Fruit fly (Drosophila melanogaster) whole organism, embryonic: ENCODE measurements around the gene PolD2.

ENCODE experiments used
- B-H2 ChIP-seq: fragments of 200-800 bp; sonication (Bioruptor generic); optimal IDR thresholded peaks from 2 replicates; lab custom pipeline; 2018; ENCODE audit warnings: missing biosample characterization, mild to moderate bottlenecking, missing genetic modification characterization
- Bgb ChIP-seq: fragments of 200-800 bp; sonication (Bioruptor generic); IDR thresholded peaks from 2 replicates; pipeline ENCODE4 v1.3.6; 2022; ENCODE audit warnings: missing biosample characterization, missing genetic modification characterization; ENCODE audit not compliant: partially characterized antibody
- BtbVII ChIP-seq: fragments of 200-800 bp; sonication (Bioruptor generic); optimal IDR thresholded peaks from 3 replicates; lab custom pipeline; 2017; ENCODE audit warnings: missing biosample characterization, mild to moderate bottlenecking, missing genetic modification characterization
- CG10209 ChIP-seq: fragments of 200-800 bp; sonication (Bioruptor generic); optimal IDR thresholded peaks from 3 replicates; lab custom pipeline; 2017; ENCODE audit warnings: missing biosample characterization, mild to moderate bottlenecking, missing genetic modification characterization, missing genetic modification reagents
- CG10321 ChIP-seq: fragments of 200-800 bp; sonication (Bioruptor generic); IDR thresholded peaks from 2 replicates; pipeline ENCODE4 v1.3.6; 2022; ENCODE audit warnings: missing biosample characterization, missing genetic modification characterization
- CG12236 ChIP-seq: fragments of 200-800 bp; sonication (Bioruptor generic); optimal IDR thresholded peaks from 2 replicates; lab custom pipeline; 2016; ENCODE audit warnings: missing biosample characterization, missing genetic modification characterization
- CG15514 ChIP-seq: fragments of 200-800 bp; sonication (Bioruptor generic); optimal IDR thresholded peaks from 3 replicates; lab custom pipeline; 2017; ENCODE audit warnings: missing biosample characterization, missing genetic modification characterization, mild to moderate bottlenecking, moderate library complexity, missing genetic modification reagents
- CG17328 ChIP-seq: fragments of 200-800 bp; sonication (Bioruptor generic); IDR thresholded peaks from 2 replicates; pipeline ENCODE4 v1.3.6; 2022; ENCODE audit warnings: missing biosample characterization, missing genetic modification characterization
- CG34224 ChIP-seq: fragments of 200-800 bp; sonication (Bioruptor generic); IDR thresholded peaks from 3 replicates; pipeline ENCODE4 v1.3.6; 2022; ENCODE audit warnings: missing biosample characterization, missing genetic modification characterization; ENCODE audit not compliant: partially characterized antibody
- CG3995 ChIP-seq: fragments of 200-800 bp; sonication (Bioruptor generic); optimal IDR thresholded peaks from 3 replicates; lab custom pipeline; 2016; ENCODE audit warnings: missing biosample characterization, missing genetic modification characterization
- CG8290 ChIP-seq, 3 experiments: fragments of 200-800 bp; sonication (Bioruptor generic); optimal IDR thresholded peaks; 2 replicates each; lab custom pipeline; 2016 to 2019; ENCODE audit warnings: missing biosample characterization in 3 of 3, missing genetic modification characterization in 3 of 3, mild to moderate bottlenecking in 2 of 3, moderate library complexity in 1 of 3
- CG9215 ChIP-seq: fragments of 200-800 bp; sonication (Bioruptor generic); IDR thresholded peaks from 2 replicates; pipeline ENCODE4 v1.3.6; 2022; ENCODE audit warnings: missing biosample characterization, missing genetic modification characterization
- Deaf1 ChIP-seq: fragments of 200-800 bp; optimal IDR thresholded peaks from 3 replicates; lab custom pipeline; 2019; ENCODE audit warnings: missing biosample characterization, mild to moderate bottlenecking, missing genetic modification characterization, moderate library complexity
- Dll ChIP-seq: fragments of 200-800 bp; sonication (Bioruptor generic); IDR thresholded peaks from 4 replicates; pipeline ENCODE4 v1.3.6; 2022; ENCODE audit warnings: missing biosample characterization, missing genetic modification characterization; ENCODE audit not compliant: partially characterized antibody
- E2f2 ChIP-seq: fragments of 200-800 bp; sonication (Bioruptor generic); IDR thresholded peaks from 2 replicates; pipeline ENCODE4 v1.3.6; 2022; ENCODE audit warnings: missing biosample characterization, missing genetic modification characterization
- Med ChIP-seq: fragments of 200-800 bp; sonication (Bioruptor generic); peaks from one replicate; lab custom pipeline; 2016; ENCODE audit warnings: missing biosample characterization, missing genetic modification characterization, mild to moderate bottlenecking, inconsistent platforms, moderate library complexity
- NFAT ChIP-seq: fragments of 200-800 bp; sonication (Bioruptor generic); IDR thresholded peaks from 2 replicates; pipeline ENCODE4 v1.3.6; 2022; ENCODE audit warnings: missing biosample characterization, missing genetic modification characterization
- Nf-YB ChIP-seq: fragments of 200-800 bp; sonication (Bioruptor generic); optimal IDR thresholded peaks from 3 replicates; lab custom pipeline; 2019; ENCODE audit warnings: missing biosample characterization, mild to moderate bottlenecking, missing genetic modification characterization, moderate library complexity
- Pdp1 ChIP-seq, 2 experiments: fragments of 200-800 bp; sonication (Bioruptor generic); optimal IDR thresholded peaks; 3 replicates each; lab custom pipeline; 2016; ENCODE audit warnings: missing biosample characterization in 2 of 2, missing genetic modification characterization in 2 of 2, mild to moderate bottlenecking in 1 of 2, moderate library complexity in 1 of 2
- Rfx ChIP-seq: fragments of 200-800 bp; sonication (Bioruptor generic); IDR thresholded peaks from 2 replicates; pipeline ENCODE4 v1.3.6; 2022; ENCODE audit warnings: missing biosample characterization, missing genetic modification characterization
- Rx ChIP-seq: fragments of 200-800 bp; sonication (Bioruptor generic); IDR thresholded peaks from 2 replicates; pipeline ENCODE4 v1.3.6; 2022; ENCODE audit warnings: missing biosample characterization, missing genetic modification characterization
- Scr ChIP-seq: fragments of 200-800 bp; sonication (Bioruptor generic); IDR thresholded peaks from 2 replicates; pipeline ENCODE4 v1.3.6; 2022; ENCODE audit warnings: missing biosample characterization, missing genetic modification characterization; ENCODE audit not compliant: partially characterized antibody
- Sry-δ ChIP-seq: fragments of 200-800 bp; sonication (Bioruptor generic); optimal IDR thresholded peaks from 2 replicates; lab custom pipeline; 2016; ENCODE audit warnings: missing biosample characterization, missing genetic modification characterization
- Stat92E ChIP-seq, 3 experiments: fragments of >200 bp in 2 of 3; fragments of 200-800 bp in 1 of 3; sonication (Bioruptor generic) in 1 of 3; optimal IDR thresholded peaks; 2 replicates each; lab custom pipeline; 2017 to 2019; ENCODE audit warnings: missing biosample characterization in 3 of 3, missing genetic modification characterization in 3 of 3, mild to moderate bottlenecking in 1 of 3, moderate library complexity in 1 of 3
- Vsx1 ChIP-seq: fragments of 200-800 bp; sonication (Bioruptor generic); optimal IDR thresholded peaks from 2 replicates; lab custom pipeline; 2017; ENCODE audit warnings: missing biosample characterization, mild to moderate bottlenecking, missing genetic modification characterization, missing genetic modification reagents
- Xrp1 ChIP-seq: fragments of 200-800 bp; sonication (Bioruptor generic); IDR thresholded peaks from 2 replicates; pipeline ENCODE4 v1.3.6; 2022; ENCODE audit warnings: missing biosample characterization, missing genetic modification characterization
- bbx ChIP-seq: fragments of 200-800 bp; sonication (Bioruptor generic); IDR thresholded peaks from 2 replicates; pipeline ENCODE4 v1.3.6; 2022; ENCODE audit warnings: missing biosample characterization, missing genetic modification characterization; ENCODE audit not compliant: partially characterized antibody
- ci ChIP-seq: fragments of 200-800 bp; sonication (Bioruptor generic); IDR thresholded peaks from 3 replicates; pipeline ENCODE4 v1.3.6; 2022; ENCODE audit warnings: missing biosample characterization, missing genetic modification characterization
- crp ChIP-seq, 2 experiments: fragments of 200-800 bp; sonication (Bioruptor generic); optimal IDR thresholded peaks; 2 replicates in 1 of 2; 3 replicates in 1 of 2; lab custom pipeline; 2017; ENCODE audit warnings: missing biosample characterization in 2 of 2, missing genetic modification characterization in 2 of 2, mild to moderate bottlenecking in 1 of 2, moderate library complexity in 1 of 2
- dpn ChIP-seq, 2 experiments: fragments of 200-800 bp; sonication (Bioruptor generic); optimal IDR thresholded peaks; 3 replicates each; lab custom pipeline; 2016; ENCODE audit warnings: missing biosample characterization in 2 of 2, missing genetic modification characterization in 2 of 2
- gcm ChIP-seq: fragments of 200-800 bp; sonication (Bioruptor generic); optimal IDR thresholded peaks from 2 replicates; lab custom pipeline; 2019; ENCODE audit warnings: missing biosample characterization, mild to moderate bottlenecking, missing genetic modification characterization, moderate library complexity
- ind ChIP-seq: fragments of 200-800 bp; sonication (Bioruptor generic); optimal IDR thresholded peaks from 3 replicates; lab custom pipeline; 2016; ENCODE audit warnings: missing biosample characterization, missing genetic modification characterization
- pan ChIP-seq, 4 experiments: fragments of >200 bp in 3 of 4; fragments of 200-800 bp in 1 of 4; sonication (Bioruptor generic) in 1 of 4; optimal IDR thresholded peaks in 3 of 4; IDR thresholded peaks in 1 of 4; 2 replicates each; pipeline versions ENCODE4 v1.3.6 to Lab custom; 2017 to 2022; ENCODE audit warnings: missing biosample characterization in 2 of 4, missing genetic modification characterization in 2 of 4, mixed read lengths in 1 of 4
- psq ChIP-seq: fragments of 200-800 bp; sonication (Bioruptor generic); optimal IDR thresholded peaks from 2 replicates; lab custom pipeline; 2017; ENCODE audit warnings: missing biosample characterization, missing genetic modification characterization
- pzg ChIP-seq: fragments of 200-800 bp; sonication (Bioruptor generic); optimal IDR thresholded peaks from 3 replicates; lab custom pipeline; 2018; ENCODE audit warnings: missing biosample characterization, mild to moderate bottlenecking, missing genetic modification characterization, moderate library complexity
- row ChIP-seq: fragments of 200-800 bp; sonication (Bioruptor generic); IDR thresholded peaks from 3 replicates; pipeline ENCODE4 v1.3.6; 2022; ENCODE audit warnings: missing biosample characterization, missing genetic modification characterization
- run ChIP-seq: fragments of 200-800 bp; sonication (Bioruptor generic); optimal IDR thresholded peaks from 3 replicates; lab custom pipeline; 2018; ENCODE audit warnings: missing biosample characterization, mild to moderate bottlenecking, missing genetic modification characterization
- sens ChIP-seq: fragments of 200-800 bp; sonication (Bioruptor generic); peaks from one replicate; lab custom pipeline; 2016; ENCODE audit warnings: missing biosample characterization, missing genetic modification characterization
- sna ChIP-seq: fragments of 200-800 bp; sonication (Bioruptor generic); IDR thresholded peaks from 2 replicates; pipeline ENCODE4 v1.3.6; 2022; ENCODE audit warnings: missing biosample characterization, missing genetic modification characterization; ENCODE audit not compliant: partially characterized antibody
- tna ChIP-seq: fragments of 200-800 bp; sonication (Bioruptor generic); IDR thresholded peaks from 2 replicates; pipeline ENCODE4 v1.3.6; 2022; ENCODE audit warnings: missing biosample characterization, missing genetic modification characterization; ENCODE audit not compliant: partially characterized antibody
- toy ChIP-seq: fragments of 200-800 bp; sonication (Bioruptor generic); IDR thresholded peaks from 2 replicates; pipeline ENCODE4 v1.3.6; 2022; ENCODE audit warnings: missing biosample characterization, missing genetic modification characterization
- trh ChIP-seq: fragments of 200-800 bp; sonication (Bioruptor generic); optimal IDR thresholded peaks from 2 replicates; lab custom pipeline; 2016; ENCODE audit warnings: missing biosample characterization, missing genetic modification characterization
- ttk ChIP-seq: fragments of 200-800 bp; sonication (Bioruptor generic); IDR thresholded peaks from 2 replicates; pipeline ENCODE4 v2.1.2; 2022; ENCODE audit warnings: missing biosample characterization, missing genetic modification characterization
- unc-4 ChIP-seq: fragments of 200-800 bp; sonication (Bioruptor generic); IDR thresholded peaks from 2 replicates; pipeline ENCODE4 v1.3.6; 2022; ENCODE audit warnings: missing biosample characterization, missing genetic modification characterization; ENCODE audit not compliant: partially characterized antibody
- vvl ChIP-seq: fragments of 200-800 bp; sonication (Bioruptor generic); IDR thresholded peaks from 2 replicates; pipeline ENCODE4 v1.3.6; 2022; ENCODE audit warnings: missing biosample characterization, missing genetic modification characterization

PolD2 gene

DNA sequence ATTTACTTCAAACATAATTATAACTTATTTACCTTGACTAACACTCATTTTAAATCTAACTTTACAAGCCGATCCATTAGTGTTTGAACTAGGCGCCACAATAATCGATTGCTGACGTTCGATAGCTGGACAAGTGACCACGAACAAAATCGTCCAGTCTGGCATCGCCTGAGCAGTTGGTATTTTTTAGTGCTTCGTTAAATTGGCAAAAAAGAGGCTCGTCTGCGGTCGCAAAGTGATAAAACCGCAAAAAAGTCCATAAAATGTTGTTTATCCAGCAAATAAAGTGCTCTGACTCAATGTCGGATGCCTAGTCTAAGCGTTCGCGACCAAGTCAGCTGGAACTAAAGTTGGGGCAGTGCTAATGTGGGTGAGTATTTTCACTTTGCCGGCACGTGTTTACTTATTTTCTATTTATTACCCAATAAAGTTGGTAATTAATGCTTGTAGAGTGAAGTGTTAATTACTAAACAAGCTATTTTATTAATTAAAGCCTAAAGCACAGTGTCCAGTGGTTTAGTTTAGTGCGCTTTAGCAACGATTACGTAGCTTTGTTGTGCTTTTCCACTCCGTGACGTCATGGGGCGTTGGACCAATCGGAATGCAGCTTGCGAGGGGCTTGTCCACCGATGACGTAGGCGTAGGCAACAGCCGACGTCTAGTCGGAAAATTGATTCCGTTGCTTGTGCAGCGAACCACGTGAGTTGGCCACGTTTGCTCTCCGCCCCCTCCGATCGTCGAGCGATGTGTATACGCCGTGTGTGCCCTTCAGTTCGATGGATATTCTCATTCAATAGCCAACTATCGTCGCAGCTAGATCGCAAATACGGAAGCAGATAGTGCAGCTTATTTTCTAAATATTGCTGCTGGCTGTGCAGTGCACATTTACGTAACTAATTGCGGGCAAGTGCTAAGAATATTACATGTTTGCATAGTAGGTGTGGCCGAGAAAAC lies 36.8 kb upstream of the PolD2 start, which contains the start of gene Gk2 (continued):
- TF ChIP-seq run (tag; lab: Kevin White, UChicago): no peak
- TF ChIP-seq pan (optimal IDR thresholded peaks at IDR 0.05; lab: Kevin White, UChicago): no peak
- TF ChIP-seq pan (GFP tag; optimal IDR thresholded peaks at IDR 0.05 in 1 of 2, IDR thresholded peaks at IDR 0.05 in 1 of 2): no peak
- TF ChIP-seq toy (GFP tag; lab: Robert Waterston, UW): no peak
- TF ChIP-seq Vsx1 (GFP tag; lab: Kevin White, UChicago): peak; percentile 10
- 0 out of 2 replicates have a peak, but pooled peaks have one; percentile 13 for TF ChIP-seq CG17328 (GFP tag; lab: Robert Waterston, UW)
- peak; percentile 58 for TF ChIP-seq BtbVII (GFP tag; lab: Kevin White, UChicago)
- no peak for TF ChIP-seq gcm (GFP tag; lab: Kevin White, UChicago)
- peak; percentile 72 for TF ChIP-seq sens (GFP tag; lab: Kevin White, UChicago)
- peak; percentile 48; the same call in 1 of the 3 replicates for TF ChIP-seq CG34224 (GFP tag; lab: Robert Waterston, UW)
- TF ChIP-seq Rx (GFP tag; lab: Robert Waterston, UW): no peak
- TF ChIP-seq row (GFP tag; lab: Robert Waterston, UW): 0 out of 3 replicates have a peak, but pooled peaks have one; percentile 5
- TF ChIP-seq ci (GFP tag; lab: Robert Waterston, UW): peak; percentile 48
- no peak for TF ChIP-seq psq (GFP tag; lab: Kevin White, UChicago)
- TF ChIP-seq CG10321 (GFP tag; lab: Robert Waterston, UW): no peak
- TF ChIP-seq ind (GFP tag; lab: Kevin White, UChicago): no peak
- TF ChIP-seq trh (GFP tag; lab: Kevin White, UChicago): no peak
- peak; percentile 32; the same call in 1 of the 2 replicates for TF ChIP-seq Rfx (GFP tag; lab: Robert Waterston, UW)
- TF ChIP-seq crp (GFP tag; optimal IDR thresholded peaks at IDR 0.05; lab: Kevin White, UChicago): peak in 1 of 2 experiments; percentile 30
- peak; percentile 96 for TF ChIP-seq Nf-YB
- TF ChIP-seq pzg (GFP tag; lab: Kevin White, UChicago): peak; percentile 86
- TF ChIP-seq Med (GFP tag; lab: Kevin White, UChicago): peak; percentile 88
- TF ChIP-seq CG10209 (GFP tag; lab: Kevin White, UChicago): no peak
- peak in 1 of 2 experiments; percentile 52 for TF ChIP-seq Pdp1 (GFP tag; optimal IDR thresholded peaks at IDR 0.05; lab: Kevin White, UChicago)
- TF ChIP-seq Xrp1: 0 out of 2 replicates have a peak, but pooled peaks have one; percentile 8
- no peak for TF ChIP-seq B-H2 (GFP tag; lab: Kevin White, UChicago)
- TF ChIP-seq Sry-δ (GFP tag; lab: Kevin White, UChicago): peak; percentile 61
- peak; percentile 55; the same call in 3 of the 4 replicates for TF ChIP-seq Dll (GFP tag; lab: Robert Waterston, UW)
- TF ChIP-seq dpn (GFP tag; optimal IDR thresholded peaks at IDR 0.05; lab: Kevin White, UChicago): no peak
- TF ChIP-seq ttk: no peak
- TF ChIP-seq Scr (GFP tag; lab: Robert Waterston, UW): peak; percentile 48
- TF ChIP-seq unc-4: peak; percentile 49; the same call in 1 of the 2 replicates
- peak; percentile 17 for TF ChIP-seq CG3995 (GFP tag; lab: Kevin White, UChicago)
- peak; percentile 98 for TF ChIP-seq E2f2
- peak; percentile 47 for TF ChIP-seq Deaf1
- peak; percentile 45 for TF ChIP-seq bbx (GFP tag; lab: Robert Waterston, UW)
- TF ChIP-seq NFAT: no peak
- TF ChIP-seq CG9215: no peak
- peak; percentile 31; the same call in 1 of the 2 replicates for TF ChIP-seq sna (GFP tag; lab: Robert Waterston, UW)
- no peak for TF ChIP-seq CG8290 (GFP tag; optimal IDR thresholded peaks at IDR 0.05; lab: Kevin White, UChicago)
- peak in 1 of 2 experiments; percentile 11 for TF ChIP-seq CG8290 (tag; optimal IDR thresholded peaks at IDR 0.05; lab: Kevin White, UChicago)
- TF ChIP-seq tna (GFP tag; lab: Robert Waterston, UW): peak; percentile 50; the same call in 1 of the 2 replicates
- 0 out of 2 replicates have a peak, but pooled peaks have one; percentile 28 for TF ChIP-seq vvl (GFP tag; lab: Robert Waterston, UW)
- no peak for TF ChIP-seq CG12236 (GFP tag; lab: Kevin White, UChicago)
- peak; percentile 35 for TF ChIP-seq CG15514
- TF ChIP-seq Stat92E (GFP tag; optimal IDR thresholded peaks at IDR 0.05; lab: Kevin White, UChicago): no peak
- TF ChIP-seq Bgb (GFP tag; lab: Robert Waterston, UW): peak; percentile 65
